Worm (Caenorhabditis elegans) whole organism, L2 larva: ENCODE results near the gene ints-2.

Experiments used
- elt-1 ChIP-seq: fragments of 150-350 bp; optimal IDR thresholded peaks from 2 replicates; lab custom pipeline; 2014; ENCODE audit warnings: missing biosample characterization, missing genetic modification characterization
- fos-1 ChIP-seq: fragments of 150-350 bp; optimal IDR thresholded peaks from 2 replicates; lab custom pipeline; 2014; ENCODE audit warnings: missing biosample characterization, missing genetic modification characterization
- lin-11 ChIP-seq: fragments of 150-350 bp; sonication (generic microtip); optimal IDR thresholded peaks from 2 replicates; lab custom pipeline; 2014; ENCODE audit warnings: missing biosample characterization, missing genetic modification characterization, inconsistent platforms, mixed read lengths
- unc-62 ChIP-seq: fragments of 150-350 bp; optimal IDR thresholded peaks from 2 replicates; lab custom pipeline; 2014; ENCODE audit warnings: missing biosample characterization, missing genetic modification reagents, missing genetic modification characterization

ce11 chrV:14136152-14136551 lies 49.3 kb upstream of the ints-2 start:
- TF ChIP-seq fos-1 (tag; lab: Kevin White, UChicago) (peak; percentile 87), elt-1 (tag; lab: Kevin White, UChicago) (no peak), lin-11 (tag; lab: Kevin White, UChicago) (no peak), unc-62 (GFP tag; lab: Kevin White, UChicago) (no peak)
